Fruit fly (Drosophila melanogaster): Measurements from ENCODE around the gene CG9331.

Gene CG9331

dm6 chr2L:20805624-20806339, 16.8 kb upstream of the CG9331 start (continued):
- no peak for TF ChIP-seq pita (GFP tag; optimal IDR thresholded peaks at IDR 0.05)
- peak; percentile 90 for TF ChIP-seq Usf (GFP tag; optimal IDR thresholded peaks at IDR 0.05)
- peak; percentile 91 for TF ChIP-seq CG3407 (GFP tag; optimal IDR thresholded peaks at IDR 0.05)
- peak; percentile 83 for TF ChIP-seq sqz (GFP tag; optimal IDR thresholded peaks at IDR 0.05)
- peak; percentile 91 for TF ChIP-seq CG10654 (GFP tag; optimal IDR thresholded peaks at IDR 0.05)
- peak; percentile 95 for TF ChIP-seq CG11504 (tag; optimal IDR thresholded peaks at IDR 0.05)
- TF ChIP-seq Deaf1 (tag; optimal IDR thresholded peaks at IDR 0.05), result peak; percentile 81
- peak; percentile 96 for TF ChIP-seq CG17361 (GFP tag; IDR thresholded peaks at IDR 0.05)
- TF ChIP-seq CG2712 (tag; optimal IDR thresholded peaks at IDR 0.05), result peak; percentile 98
- TF ChIP-seq CG18476 (GFP tag; optimal IDR thresholded peaks at IDR 0.05), result peak; percentile 88
- TF ChIP-seq nerfin-1 (tag; optimal IDR thresholded peaks at IDR 0.05), result peak; percentile 89
- TF ChIP-seq gfzf (GFP tag; optimal IDR thresholded peaks at IDR 0.05), result no peak
- TF ChIP-seq Nf-YB (GFP tag; optimal IDR thresholded peaks at IDR 0.05), result peak; percentile 85
- peak; percentile 89 for TF ChIP-seq ewg (GFP tag; optimal IDR thresholded peaks at IDR 0.05)
- peak; percentile 77 for TF ChIP-seq CG10431 (GFP tag; optimal IDR thresholded peaks at IDR 0.05)
- peak; percentile 84 for TF ChIP-seq CG16813 (GFP tag; IDR thresholded peaks at IDR 0.05; ENCODE audit: partially characterized antibody)
- TF ChIP-seq crp (GFP tag; optimal IDR thresholded peaks at IDR 0.05), result peak in 1 of 2 experiments; percentile 55
- peak; percentile 92 for TF ChIP-seq CG34376 (GFP tag; optimal IDR thresholded peaks at IDR 0.05)
- TF ChIP-seq zf30C (GFP tag; optimal IDR thresholded peaks at IDR 0.05), result no peak
- peak; percentile 75 for TF ChIP-seq Bgb (GFP tag; IDR thresholded peaks at IDR 0.05; ENCODE audit: partially characterized antibody)
- TF ChIP-seq CG16815 (GFP tag; optimal IDR thresholded peaks at IDR 0.05), result peak; percentile 94
- peak; percentile 94 for TF ChIP-seq CG1602 (GFP tag; optimal IDR thresholded peaks at IDR 0.05)
- TF ChIP-seq NK7.1 (GFP tag; optimal IDR thresholded peaks at IDR 0.05), result peak; percentile 40
- TF ChIP-seq Xrp1 (GFP tag; IDR thresholded peaks at IDR 0.05), result peak; percentile 96
- 0 out of 3 replicates have a peak, but pooled peaks have one; percentile 32 for TF ChIP-seq Doc3 (GFP tag; IDR thresholded peaks at IDR 0.05; ENCODE audit: partially characterized antibody)
- TF ChIP-seq Dek (tag; optimal IDR thresholded peaks at IDR 0.05), result peak; percentile 95
- TF ChIP-seq Mad (GFP tag; optimal IDR thresholded peaks at IDR 0.05), result peak; percentile 90
- peak; percentile 2 for TF ChIP-seq luna (GFP tag; optimal IDR thresholded peaks at IDR 0.05)
- peak; percentile 73; the same call in 1 of the 2 replicates for TF ChIP-seq CG10321 (GFP tag; IDR thresholded peaks at IDR 0.05)
- peak; percentile 93 for TF ChIP-seq sug (tag; optimal IDR thresholded peaks at IDR 0.05)
- peak; percentile 91 for TF ChIP-seq klu (GFP tag; IDR thresholded peaks at IDR 0.05)
- TF ChIP-seq tgo (GFP tag; IDR thresholded peaks at IDR 0.05), result peak; percentile 94
- peak; percentile 85 for TF ChIP-seq MBD-R2 (GFP tag; IDR thresholded peaks at IDR 0.05)
- peak; percentile 96 for TF ChIP-seq CG3281 (GFP tag; optimal IDR thresholded peaks at IDR 0.05)
- TF ChIP-seq crol (GFP tag; IDR thresholded peaks at IDR 0.05), result peak; percentile 56
- peak; percentile 69; the same call in 1 of the 2 replicates for TF ChIP-seq CG4360 (GFP tag; IDR thresholded peaks at IDR 0.05)
- TF ChIP-seq CG9817 (tag; optimal IDR thresholded peaks at IDR 0.05), result peak; percentile 92
- TF ChIP-seq GATAe (GFP tag; conservative IDR thresholded peaks at IDR 0.05), result peak; percentile 74
- TF ChIP-seq CG32532 (GFP tag; IDR thresholded peaks at IDR 0.05), result peak; percentile 96
- TF ChIP-seq NFAT (GFP tag; IDR thresholded peaks at IDR 0.05), result peak; percentile 90
- peak; percentile 53 for TF ChIP-seq en (GFP tag; optimal IDR thresholded peaks at IDR 0.05)
- peak; percentile 95 for TF ChIP-seq CG10366 (GFP tag; IDR thresholded peaks at IDR 0.05)
- peak; percentile 85 for TF ChIP-seq Taf1 (GFP tag; IDR thresholded peaks at IDR 0.05)
- TF ChIP-seq CG4730 (GFP tag; IDR thresholded peaks at IDR 0.05), result peak; percentile 95
- TF ChIP-seq CG9876 (GFP tag; optimal IDR thresholded peaks at IDR 0.05), result peak; percentile 34
- peak; percentile 74 for TF ChIP-seq sens-2 (GFP tag; IDR thresholded peaks at IDR 0.05)
- no peak; the same call in 1 of the 2 replicates for TF ChIP-seq dan (GFP tag; IDR thresholded peaks at IDR 0.05)
- TF ChIP-seq CG11398 (GFP tag; optimal IDR thresholded peaks at IDR 0.05), result peak; percentile 65
- peak; percentile 45 for TF ChIP-seq stwl (tag; optimal IDR thresholded peaks at IDR 0.05)

All from whole organism, embryonic.